Worm (Caenorhabditis elegans) whole organism, midembryonic: ENCODE data around the gene D1053.4.

Experiments used
- T22C8.4 ChIP-seq: fragments of 200-800 bp; sonication (Bioruptor generic); IDR thresholded peaks from 2 replicates; pipeline ENCODE4 v1.3.6; 2022; ENCODE audit warnings: missing genetic modification characterization, missing compliant biosample characterization
- cog-1 ChIP-seq: sonication (generic microtip); optimal IDR thresholded peaks from 2 replicates; lab custom pipeline; 2016; ENCODE audit warnings: missing genetic modification characterization, missing compliant biosample characterization
- flt-1 ChIP-seq: fragments of 200-800 bp; sonication (Bioruptor generic); IDR thresholded peaks from 2 replicates; pipeline ENCODE4 v1.3.6; 2022; ENCODE audit warnings: missing genetic modification characterization, missing compliant biosample characterization
- klf-2 ChIP-seq: fragments of 200-800 bp; sonication (Bioruptor generic); conservative IDR thresholded peaks from 2 replicates; pipeline ENCODE4 v1.3.6; 2022; ENCODE audit warnings: missing genetic modification reagents, missing genetic modification characterization, missing compliant biosample characterization
- med-1 ChIP-seq: sonication (generic microtip); optimal IDR thresholded peaks from 2 replicates; lab custom pipeline; 2017; ENCODE audit warnings: missing genetic modification characterization, mild to moderate bottlenecking, missing compliant biosample characterization, antibody characterized with exemption, missing genetic modification reagents; ENCODE audit not compliant: insufficient read depth
- ref-1 ChIP-seq: fragments of 200-800 bp; sonication (Bioruptor generic); conservative IDR thresholded peaks from 2 replicates; pipeline ENCODE4 v1.3.6; 2022; ENCODE audit warnings: missing genetic modification reagents, missing genetic modification characterization, missing compliant biosample characterization
- tab-1 ChIP-seq: fragments of 200-800 bp; sonication (Bioruptor generic); IDR thresholded peaks from 2 replicates; pipeline ENCODE4 v1.3.6; 2022; ENCODE audit warnings: missing genetic modification characterization, missing compliant biosample characterization
- ztf-23 ChIP-seq: fragments of 200-800 bp; sonication (Bioruptor generic); IDR thresholded peaks from 2 replicates; pipeline ENCODE4 v1.3.6; 2022; ENCODE audit warnings: missing genetic modification reagents, missing genetic modification characterization, missing compliant biosample characterization
- ztf-29 ChIP-seq: fragments of 200-800 bp; sonication (Bioruptor generic); IDR thresholded peaks from 2 replicates; pipeline ENCODE4 v1.3.6; 2022; ENCODE audit warnings: missing genetic modification reagents, missing genetic modification characterization, missing compliant biosample characterization

ce11 chrX:11766432-11766831 lies 42.8 kb upstream of the D1053.4 start:
- TF ChIP-seq klf-2 (no peak), ztf-29 (GFP tag; lab: Robert Waterston, UW) (no peak), med-1 (no peak), T22C8.4 (GFP tag; lab: Robert Waterston, UW) (no peak), ztf-23 (GFP tag; lab: Robert Waterston, UW) (no peak), ref-1 (GFP tag; lab: Robert Waterston, UW) (no peak), flt-1 (no peak), cog-1 (tag; lab: Kevin White, UChicago) (no peak), tab-1 (GFP tag; lab: Robert Waterston, UW) (no peak)
